Worm (Caenorhabditis elegans) whole organism, L2 larva: ENCODE measurements around the gene otub-4.

Source experiments
- ceh-82 ChIP-seq: fragments of 150-350 bp; optimal IDR thresholded peaks from 2 replicates; lab custom pipeline; 2014; ENCODE audit warnings: missing biosample characterization, missing genetic modification characterization
- lsy-2 ChIP-seq, 2 experiments: fragments of 150-350 bp in 1 of 2; sonication (generic microtip) in 1 of 2; optimal IDR thresholded peaks; 2 replicates each; lab custom pipeline; 2014 to 2017; ENCODE audit warnings: missing biosample characterization in 2 of 2, missing genetic modification characterization in 2 of 2
- nhr-12 ChIP-seq: fragments of 150-350 bp; optimal IDR thresholded peaks from 2 replicates; lab custom pipeline; 2014; ENCODE audit warnings: missing biosample characterization, missing genetic modification characterization
- unc-62 ChIP-seq: fragments of 150-350 bp; optimal IDR thresholded peaks from 2 replicates; lab custom pipeline; 2014; ENCODE audit warnings: missing biosample characterization, missing genetic modification reagents, missing genetic modification characterization

DNA sequence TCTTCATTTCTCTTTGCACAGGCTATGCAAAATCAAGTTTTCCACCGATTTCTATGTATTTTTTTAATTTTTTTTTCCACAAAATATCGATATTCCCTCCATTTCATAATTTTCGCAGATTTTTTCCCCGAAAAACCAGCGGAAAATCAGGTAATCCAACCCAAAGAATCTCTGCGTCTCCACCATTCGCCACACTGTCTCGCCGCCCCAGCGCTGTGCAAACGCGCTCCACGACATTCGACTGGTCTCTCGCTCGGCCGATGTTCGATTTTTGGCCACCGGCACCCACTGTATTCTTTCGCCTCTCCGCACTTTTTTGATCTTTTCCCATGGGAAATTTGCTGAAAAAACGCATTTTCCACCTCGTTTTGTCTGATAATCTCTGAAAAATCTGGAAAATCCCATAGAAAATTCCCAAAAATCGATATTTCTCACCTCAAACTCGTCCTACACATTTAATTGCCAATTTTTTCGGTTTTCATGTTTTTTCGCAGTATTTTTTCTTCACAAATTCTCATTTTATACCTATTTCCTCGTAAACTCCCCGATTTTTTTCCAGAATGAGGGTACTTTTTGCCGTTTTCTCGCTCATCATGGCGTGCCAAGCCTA is 9.2 kb downstream of the otub-4 start, which contains the start of gene vha-19:
- TF ChIP-seq unc-62 (no peak), ceh-82 (no peak), lsy-2 (tag; optimal IDR thresholded peaks at IDR 0.05; lab: Kevin White, UChicago) (peak in 1 of 2 experiments; percentile 42), nhr-12 (tag; lab: Kevin White, UChicago) (no peak)
